Worm (Caenorhabditis elegans): ENCODE data around the gene lips-15.

ce11 chrII:12622843-12623242 is 18.7 kb downstream of the lips-15 start:
- TF ChIP-seq R02D3.7 (tag; optimal IDR thresholded peaks at IDR 0.05) (no peak), snpc-4 (tag; optimal IDR thresholded peaks at IDR 0.05) (no peak), zag-1 (tag; optimal IDR thresholded peaks at IDR 0.05) (no peak), fos-1 (tag; optimal IDR thresholded peaks at IDR 0.05) (no peak), ama-1 (optimal IDR thresholded peaks at IDR 0.05) (no peak), lin-39 (tag; optimal IDR thresholded peaks at IDR 0.05) (no peak), mab-5 (tag; optimal IDR thresholded peaks at IDR 0.05) (no peak), elt-3 (tag; optimal IDR thresholded peaks at IDR 0.05) (no peak), ceh-82 (tag; optimal IDR thresholded peaks at IDR 0.05) (no peak), unc-62 (GFP tag; optimal IDR thresholded peaks at IDR 0.05) (no peak)
